Fruit fly (Drosophila melanogaster): ENCODE results near the gene Ubr3.
A peak's percentile ranks its signal among the peaks of the same experiment; 100 is the strongest.

Ubr3 gene

DNA sequence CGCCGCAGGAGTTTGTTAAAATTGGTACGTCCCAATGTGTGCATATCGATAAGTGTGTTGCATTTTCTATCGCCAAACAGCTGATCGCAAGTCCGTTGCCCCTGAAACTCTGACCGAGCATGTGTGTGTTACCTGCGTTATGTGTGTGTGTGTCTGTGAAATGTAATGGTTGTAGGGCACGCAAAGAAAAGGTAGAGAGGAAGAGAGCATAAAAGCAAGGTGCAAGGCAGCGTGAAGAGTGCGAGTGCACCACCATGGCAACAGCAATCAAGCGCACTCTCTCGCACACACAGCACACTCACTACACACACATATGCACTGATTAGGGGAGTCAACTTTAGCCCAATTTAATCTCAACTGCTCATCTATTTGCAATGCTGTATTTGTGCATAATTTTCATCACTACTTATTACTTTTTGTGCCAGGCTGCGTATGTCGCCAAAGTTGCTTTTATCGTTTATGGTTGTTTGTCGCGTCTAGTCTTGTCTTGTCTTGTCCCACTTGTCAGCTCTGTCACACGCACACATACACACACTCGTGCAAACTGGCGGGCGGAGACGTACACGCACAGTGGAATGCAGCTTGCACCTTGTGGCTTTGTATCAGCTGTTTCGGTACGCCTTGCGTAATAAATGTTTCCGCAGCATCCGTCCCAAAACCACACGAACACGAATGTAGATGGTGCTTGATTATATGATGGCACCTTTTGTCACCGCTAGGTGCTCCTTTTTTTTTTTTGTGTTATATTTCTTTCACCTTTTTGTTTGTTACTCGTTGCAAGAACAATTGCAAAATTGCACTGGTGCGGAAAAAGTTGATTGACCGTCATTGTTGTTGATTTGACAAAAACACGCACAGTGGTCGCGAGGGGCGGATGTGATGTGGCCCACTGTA is 2.1 kb downstream of the Ubr3 start (continued):
- TF ChIP-seq CG30020 (tag; optimal IDR thresholded peaks at IDR 0.05) (peak; percentile 38), Tbp (GFP tag; optimal IDR thresholded peaks at IDR 0.05) (no peak), ssp (GFP tag; IDR thresholded peaks at IDR 0.05) (peak; percentile 61), B-H1 (GFP tag; IDR thresholded peaks at IDR 0.05) (peak; percentile 54; the same call in 2 of the 3 replicates), Asciz (GFP tag; optimal IDR thresholded peaks at IDR 0.05) (peak; percentile 68), E2f2 (GFP tag; IDR thresholded peaks at IDR 0.05) (no peak; the same call in 1 of the 2 replicates), D19B (GFP tag; optimal IDR thresholded peaks at IDR 0.05) (no peak), CG10979 (tag; optimal IDR thresholded peaks at IDR 0.05) (peak; percentile 90), Nf-YA (GFP tag; IDR thresholded peaks at IDR 0.05) (peak; percentile 20; the same call in 1 of the 2 replicates), peb (GFP tag; IDR thresholded peaks at IDR 0.05) (peak; percentile 75), slou (GFP tag; optimal IDR thresholded peaks at IDR 0.05) (no peak), toy (GFP tag; IDR thresholded peaks at IDR 0.05) (no peak), az2 (GFP tag; optimal IDR thresholded peaks at IDR 0.05) (peak; percentile 70), CG7963 (GFP tag; IDR thresholded peaks at IDR 0.05; ENCODE audit: partially characterized antibody) (no peak), Six4 (GFP tag; optimal IDR thresholded peaks at IDR 0.05) (peak; percentile 77), chm (GFP tag; IDR thresholded peaks at IDR 0.05) (peak; percentile 54; the same call in 1 of the 2 replicates), CG15514 (GFP tag; optimal IDR thresholded peaks at IDR 0.05) (peak; percentile 7), Vsx1 (GFP tag; optimal IDR thresholded peaks at IDR 0.05) (peak; percentile 22), cad (GFP tag; optimal IDR thresholded peaks at IDR 0.05) (no peak), cas (GFP tag; IDR thresholded peaks at IDR 0.05) (no peak), crc (GFP tag; optimal IDR thresholded peaks at IDR 0.05) (peak; percentile 57), Fer2 (tag; optimal IDR thresholded peaks at IDR 0.05) (peak; percentile 28), gcm (GFP tag; optimal IDR thresholded peaks at IDR 0.05) (peak; percentile 78), H15 (GFP tag; IDR thresholded peaks at IDR 0.05) (peak; percentile 52; the same call in 1 of the 3 replicates), emc (GFP tag; optimal IDR thresholded peaks at IDR 0.05) (peak; percentile 42), HmgD (GFP tag; optimal IDR thresholded peaks at IDR 0.05) (peak; percentile 44), CG10267 (tag; optimal IDR thresholded peaks at IDR 0.05) (peak; percentile 73), tio (GFP tag; optimal IDR thresholded peaks at IDR 0.05) (peak; percentile 82), CG2120 (GFP tag; optimal IDR thresholded peaks at IDR 0.05) (peak; percentile 55), CG9727 (GFP tag; optimal IDR thresholded peaks at IDR 0.05) (peak; percentile 89), Ets97D (GFP tag; optimal IDR thresholded peaks at IDR 0.05) (peak; percentile 50), ara (GFP tag; IDR thresholded peaks at IDR 0.05) (peak; percentile 47; the same call in 1 of the 2 replicates), al (GFP tag; IDR thresholded peaks at IDR 0.05) (no peak), inv (GFP tag; IDR thresholded peaks at IDR 0.05; ENCODE audit: partially characterized antibody) (no peak), CG12236 (GFP tag; optimal IDR thresholded peaks at IDR 0.05) (peak; percentile 64), Aef1 (GFP tag; IDR thresholded peaks at IDR 0.05) (peak; percentile 47; the same call in 1 of the 3 replicates), gt (GFP tag; IDR thresholded peaks at IDR 0.05) (peak; percentile 67; the same call in 1 of the 2 replicates), CG1233 (GFP tag; optimal IDR thresholded peaks at IDR 0.05) (peak; percentile 77), HLH4C (GFP tag; IDR thresholded peaks at IDR 0.05; ENCODE audit: partially characterized antibody) (no peak), gfzf (GFP tag; optimal IDR thresholded peaks at IDR 0.05) (no peak), salm (tag; optimal IDR thresholded peaks at IDR 0.05) (peak; percentile 45), D (optimal IDR thresholded peaks at IDR 0.05) (no peak), D (GFP tag; optimal IDR thresholded peaks at IDR 0.05) (peak; percentile 93), Spps (tag; optimal IDR thresholded peaks at IDR 0.05) (peak; percentile 54), CG11560 (tag; IDR thresholded peaks at IDR 0.05) (peak; percentile 42; the same call in 2 of the 3 replicates), CG17802 (tag; optimal IDR thresholded peaks at IDR 0.05) (peak; percentile 60), stc (GFP tag; IDR thresholded peaks at IDR 0.05) (peak; percentile 60), Dfd (GFP tag; optimal IDR thresholded peaks at IDR 0.05) (no peak), gce (GFP tag; IDR thresholded peaks at IDR 0.05) (0 out of 3 replicates have a peak, but pooled peaks have one; percentile 43)

All from whole organism, embryonic.